Fruit fly (Drosophila melanogaster): Measurements from ENCODE around the gene wg.

dm6 chr2L:7281430-7281829, 25.5 kb upstream of the wg start:
- TF ChIP-seq CG10348 (GFP tag; IDR thresholded peaks at IDR 0.05) (no peak), Ets98B (GFP tag; IDR thresholded peaks at IDR 0.05) (no peak), CG32121 (GFP tag; IDR thresholded peaks at IDR 0.05) (no peak), CG12605 (GFP tag; IDR thresholded peaks at IDR 0.05) (no peak), CG17806 (tag; optimal IDR thresholded peaks at IDR 0.05) (no peak), Pif1A (GFP tag; optimal IDR thresholded peaks at IDR 0.05) (no peak), CG14655 (GFP tag; optimal IDR thresholded peaks at IDR 0.05) (no peak), Snoo (tag; optimal IDR thresholded peaks at IDR 0.05) (no peak), fd96Ca (GFP tag; IDR thresholded peaks at IDR 0.05) (no peak)
